Fruit fly (Drosophila melanogaster): Measurements from ENCODE around the gene CG2861.

- TF ChIP-seq CG11617 (GFP tag; optimal IDR thresholded peaks at IDR 0.05) (no peak), Clk (GFP tag; optimal IDR thresholded peaks at IDR 0.05) (no peak), kay (GFP tag; ENCODE audit: borderline replicate concordance) (no peak), bab1 (GFP tag; optimal IDR thresholded peaks at IDR 0.05) (no peak)
These were observed 20.9 kb downstream of the CG2861 start, which contains the start of gene CG6978 for dm6 chrX:4783775-4784174.
